Worm (Caenorhabditis elegans): ENCODE measurements around the gene F20D6.6.

Gene F20D6.6

ce11 chrV:8155743-8156142 lies 4.0 kb upstream of the F20D6.6 start:
- TF ChIP-seq ceh-28 (tag; optimal IDR thresholded peaks at IDR 0.05) (no peak), lin-15B (tag; optimal IDR thresholded peaks at IDR 0.05) (no peak), aly-2 (tag; optimal IDR thresholded peaks at IDR 0.05) (no peak), fos-1 (tag; optimal IDR thresholded peaks at IDR 0.05) (no peak), R02D3.7 (tag; optimal IDR thresholded peaks at IDR 0.05) (no peak), snpc-4 (tag; optimal IDR thresholded peaks at IDR 0.05) (no peak), unc-39 (tag; optimal IDR thresholded peaks at IDR 0.05) (no peak), nhr-77 (tag; optimal IDR thresholded peaks at IDR 0.05) (no peak), nhr-25 (tag; optimal IDR thresholded peaks at IDR 0.05) (no peak), nhr-11 (tag; optimal IDR thresholded peaks at IDR 0.05) (no peak), eor-1 (tag; optimal IDR thresholded peaks at IDR 0.05) (no peak), unc-62 (GFP tag; optimal IDR thresholded peaks at IDR 0.05) (no peak), ceh-9 (tag; optimal IDR thresholded peaks at IDR 0.05) (no peak), nhr-237 (tag; optimal IDR thresholded peaks at IDR 0.05) (no peak), fkh-2 (tag; optimal IDR thresholded peaks at IDR 0.05) (no peak), fkh-10 (GFP tag; optimal IDR thresholded peaks at IDR 0.05) (no peak), hmg-11 (tag; optimal IDR thresholded peaks at IDR 0.05) (no peak)

ce11 chrV:8157446-8157845 lies 2.3 kb upstream of the F20D6.6 start, which contains the start of gene sul-2:
Gene sul-2 (plus strand): TSS chrV:8157746.
- TF ChIP-seq ceh-9 (tag; optimal IDR thresholded peaks at IDR 0.05) (no peak), lin-15B (tag; optimal IDR thresholded peaks at IDR 0.05) (no peak)

- TF ChIP-seq pha-4 (tag; optimal IDR thresholded peaks at IDR 0.05) = no peak
- TF ChIP-seq pqm-1 (tag; optimal IDR thresholded peaks at IDR 0.05) = peak; percentile 83
- TF ChIP-seq fos-1 (tag; optimal IDR thresholded peaks at IDR 0.05) = no peak
- TF ChIP-seq elt-2 (tag; optimal IDR thresholded peaks at IDR 0.05) = peak; percentile 61
- TF ChIP-seq skn-1 (tag; optimal IDR thresholded peaks at IDR 0.05) = no peak
- no peak for TF ChIP-seq nhr-11 (tag; optimal IDR thresholded peaks at IDR 0.05)
Measured at ce11 chrV:8161699-8162098, 2.0 kb downstream of the F20D6.6 start, which contains the start of gene F20D6.5. Gene F20D6.5 (plus strand): TSS chrV:8161957.

- TF ChIP-seq lin-15B (tag; optimal IDR thresholded peaks at IDR 0.05) = no peak
- TF ChIP-seq aly-2 (tag; optimal IDR thresholded peaks at IDR 0.05) = no peak
- TF ChIP-seq pha-4 (tag; optimal IDR thresholded peaks at IDR 0.05) = peak; percentile 7
Measured at ce11 chrV:8163199-8163598, 3.5 kb downstream of the F20D6.6 start.

ce11 chrV:8168219-8168962 lies 8.7 kb downstream of the F20D6.6 start, which contains the start of gene F20D6.8:
Gene F20D6.8 (minus strand): TSS chrV:8168269.
- TF ChIP-seq nhr-237 (tag; optimal IDR thresholded peaks at IDR 0.05) = no peak
- no peak for TF ChIP-seq eor-1 (tag; optimal IDR thresholded peaks at IDR 0.05)
- TF ChIP-seq fos-1 (tag; optimal IDR thresholded peaks at IDR 0.05) = no peak

- TF ChIP-seq pha-4 (tag; optimal IDR thresholded peaks at IDR 0.05) (no peak), nhr-43 (tag; optimal IDR thresholded peaks at IDR 0.05; ENCODE audit: poor library complexity, severe bottlenecking) (no peak), jun-1 (tag; optimal IDR thresholded peaks at IDR 0.05) (no peak), aly-2 (tag; optimal IDR thresholded peaks at IDR 0.05) (no peak), nhr-67 (tag; optimal IDR thresholded peaks at IDR 0.05) (no peak), nhr-77 (tag; optimal IDR thresholded peaks at IDR 0.05) (no peak), mdl-1 (tag; optimal IDR thresholded peaks at IDR 0.05) (no peak)
Measured at ce11 chrV:8169150-8169549, 9.4 kb downstream of the F20D6.6 start.

- TF ChIP-seq ZK546.5 (tag; optimal IDR thresholded peaks at IDR 0.05) = no peak
- TF ChIP-seq unc-39 (tag; optimal IDR thresholded peaks at IDR 0.05) = no peak
- TF ChIP-seq jun-1 (tag; optimal IDR thresholded peaks at IDR 0.05) = no peak
- no peak for TF ChIP-seq mml-1 (tag; optimal IDR thresholded peaks at IDR 0.05)
- TF ChIP-seq nhr-77 (tag; optimal IDR thresholded peaks at IDR 0.05) = no peak
- no peak for TF ChIP-seq nhr-25 (tag; optimal IDR thresholded peaks at IDR 0.05)
- no peak for TF ChIP-seq fos-1 (tag; optimal IDR thresholded peaks at IDR 0.05)
- TF ChIP-seq elt-2 (tag; optimal IDR thresholded peaks at IDR 0.05) = no peak
- no peak for TF ChIP-seq pqm-1 (tag; optimal IDR thresholded peaks at IDR 0.05)
- no peak for TF ChIP-seq nhr-23 (tag; optimal IDR thresholded peaks at IDR 0.05)
- TF ChIP-seq nhr-76 (tag; optimal IDR thresholded peaks at IDR 0.05) = no peak
- TF ChIP-seq ceh-9 (tag; optimal IDR thresholded peaks at IDR 0.05) = no peak
- no peak for TF ChIP-seq R02D3.7 (tag; optimal IDR thresholded peaks at IDR 0.05)
- TF ChIP-seq nhr-67 (tag; optimal IDR thresholded peaks at IDR 0.05) = no peak
- TF ChIP-seq egl-5 (tag; optimal IDR thresholded peaks at IDR 0.05) = no peak
- no peak for TF ChIP-seq ceh-28 (tag; optimal IDR thresholded peaks at IDR 0.05)
- TF ChIP-seq nhr-237 (tag; optimal IDR thresholded peaks at IDR 0.05) = no peak
- no peak for TF ChIP-seq skn-1 (tag; optimal IDR thresholded peaks at IDR 0.05)
- TF ChIP-seq aly-2 (tag; optimal IDR thresholded peaks at IDR 0.05) = no peak
Measured at ce11 chrV:8170300-8170699, 10.6 kb downstream of the F20D6.6 start.

Measured in whole organism, L3 larva.